Fruit fly (Drosophila melanogaster) whole organism, embryonic: ENCODE results near the gene CG45011.

ENCODE experiments used
- Asciz ChIP-seq: fragments of 200-800 bp; sonication (Bioruptor generic); optimal IDR thresholded peaks from 2 replicates; lab custom pipeline; 2017; ENCODE audit warnings: missing biosample characterization, mild to moderate bottlenecking, missing genetic modification characterization, missing genetic modification reagents
- CG10654 ChIP-seq: fragments of 200-800 bp; sonication (Bioruptor generic); optimal IDR thresholded peaks from 2 replicates; lab custom pipeline; 2016; ENCODE audit warnings: missing biosample characterization, missing genetic modification characterization
- CG11085 ChIP-seq: fragments of 200-800 bp; sonication (Bioruptor generic); IDR thresholded peaks from 2 replicates; pipeline ENCODE4 v1.3.6; 2022; ENCODE audit warnings: missing biosample characterization, missing genetic modification characterization
- CG12769 ChIP-seq: fragments of 200-800 bp; sonication (Bioruptor generic); optimal IDR thresholded peaks from 2 replicates; lab custom pipeline; 2019; ENCODE audit warnings: missing biosample characterization, mild to moderate bottlenecking, missing genetic modification characterization, moderate library complexity
- CG13624 ChIP-seq: fragments of 200-800 bp; sonication (Bioruptor generic); optimal IDR thresholded peaks from 2 replicates; lab custom pipeline; 2016; ENCODE audit warnings: missing biosample characterization, missing genetic modification characterization
- CG14710 ChIP-seq: fragments of 200-800 bp; sonication (Bioruptor generic); optimal IDR thresholded peaks from 3 replicates; lab custom pipeline; 2019; ENCODE audit warnings: missing biosample characterization, mild to moderate bottlenecking, missing genetic modification characterization, moderate library complexity
- CG15514 ChIP-seq: fragments of 200-800 bp; sonication (Bioruptor generic); optimal IDR thresholded peaks from 3 replicates; lab custom pipeline; 2017; ENCODE audit warnings: missing biosample characterization, missing genetic modification characterization, mild to moderate bottlenecking, moderate library complexity, missing genetic modification reagents
- CG15601 ChIP-seq: fragments of 200-800 bp; sonication (Bioruptor generic); optimal IDR thresholded peaks from 3 replicates; lab custom pipeline; 2019; ENCODE audit warnings: missing biosample characterization, mild to moderate bottlenecking, missing genetic modification characterization, moderate library complexity
- CG16815 ChIP-seq: fragments of 200-800 bp; sonication (Bioruptor generic); optimal IDR thresholded peaks from 3 replicates; lab custom pipeline; 2017; ENCODE audit warnings: missing biosample characterization, mild to moderate bottlenecking, missing genetic modification characterization
- CG16863 ChIP-seq: fragments of 200-800 bp; sonication (Bioruptor generic); optimal IDR thresholded peaks from 3 replicates; lab custom pipeline; 2016; ENCODE audit warnings: missing biosample characterization, missing genetic modification characterization
- CG17912 ChIP-seq: fragments of 200-800 bp; sonication (Bioruptor generic); optimal IDR thresholded peaks from 2 replicates; lab custom pipeline; 2018; ENCODE audit warnings: missing biosample characterization, mild to moderate bottlenecking, missing genetic modification characterization
- CG18476 ChIP-seq: fragments of 200-800 bp; sonication (Bioruptor generic); optimal IDR thresholded peaks from 2 replicates; lab custom pipeline; 2016; ENCODE audit warnings: missing biosample characterization, mild to moderate bottlenecking, missing genetic modification characterization
- CG33557 ChIP-seq: fragments of 200-800 bp; sonication (Bioruptor generic); optimal IDR thresholded peaks from 2 replicates; lab custom pipeline; 2019; ENCODE audit warnings: missing biosample characterization, mild to moderate bottlenecking, missing genetic modification characterization, moderate library complexity
- CG3407 ChIP-seq: fragments of 200-800 bp; sonication (Bioruptor generic); optimal IDR thresholded peaks from 2 replicates; lab custom pipeline; 2018; ENCODE audit warnings: missing biosample characterization, mild to moderate bottlenecking, missing genetic modification characterization
- CG34224 ChIP-seq: fragments of 200-800 bp; sonication (Bioruptor generic); IDR thresholded peaks from 3 replicates; pipeline ENCODE4 v1.3.6; 2022; ENCODE audit warnings: missing biosample characterization, missing genetic modification characterization; ENCODE audit not compliant: partially characterized antibody
- CG6254 ChIP-seq: fragments of 200-800 bp; sonication (Bioruptor generic); optimal IDR thresholded peaks from 3 replicates; lab custom pipeline; 2017; ENCODE audit warnings: mild to moderate bottlenecking, missing biosample characterization, missing genetic modification reagents, missing genetic modification characterization
- CG6272 ChIP-seq: fragments of 200-800 bp; sonication (Bioruptor generic); IDR thresholded peaks from 2 replicates; pipeline ENCODE4 v1.3.6; 2022; ENCODE audit warnings: missing biosample characterization, missing genetic modification characterization
- CG6689 ChIP-seq: fragments of 200-800 bp; sonication (Bioruptor generic); IDR thresholded peaks from 2 replicates; pipeline ENCODE4 v1.3.6; 2022; ENCODE audit warnings: missing biosample characterization, missing genetic modification characterization
- CG6854 ChIP-seq: fragments of 200-800 bp; sonication (Bioruptor generic); optimal IDR thresholded peaks from 3 replicates; lab custom pipeline; 2017; ENCODE audit warnings: missing biosample characterization, mild to moderate bottlenecking, missing genetic modification characterization
- CG7786 ChIP-seq: fragments of 200-800 bp; sonication (Bioruptor generic); optimal IDR thresholded peaks from 2 replicates; lab custom pipeline; 2016; ENCODE audit warnings: missing biosample characterization, missing genetic modification characterization
- CG8765 ChIP-seq: fragments of 200-800 bp; sonication (Bioruptor generic); IDR thresholded peaks from 2 replicates; pipeline ENCODE4 v1.3.6; 2022; ENCODE audit warnings: missing biosample characterization, missing genetic modification characterization
- CG9215 ChIP-seq: fragments of 200-800 bp; sonication (Bioruptor generic); IDR thresholded peaks from 2 replicates; pipeline ENCODE4 v1.3.6; 2022; ENCODE audit warnings: missing biosample characterization, missing genetic modification characterization
- CG9437 ChIP-seq: fragments of 200-800 bp; sonication (Bioruptor generic); optimal IDR thresholded peaks from 2 replicates; lab custom pipeline; 2018; ENCODE audit warnings: missing biosample characterization, mild to moderate bottlenecking, missing genetic modification characterization
- Chrac-16 ChIP-seq: fragments of 200-800 bp; sonication (Bioruptor generic); optimal IDR thresholded peaks from 3 replicates; lab custom pipeline; 2016; ENCODE audit warnings: missing biosample characterization, missing genetic modification characterization
- E2f2 ChIP-seq: fragments of 200-800 bp; sonication (Bioruptor generic); IDR thresholded peaks from 2 replicates; pipeline ENCODE4 v1.3.6; 2022; ENCODE audit warnings: missing biosample characterization, missing genetic modification characterization
- Ets97D ChIP-seq: fragments of 200-800 bp; sonication (Bioruptor generic); optimal IDR thresholded peaks from 3 replicates; lab custom pipeline; 2016; ENCODE audit warnings: missing biosample characterization, missing genetic modification characterization
- HLH3B ChIP-seq: fragments of 200-800 bp; sonication (Bioruptor generic); IDR thresholded peaks from 2 replicates; pipeline ENCODE4 v1.3.6; 2022; ENCODE audit warnings: missing biosample characterization, missing genetic modification characterization
- Hmx ChIP-seq: fragments of 200-800 bp; sonication (Bioruptor generic); optimal IDR thresholded peaks from 2 replicates; lab custom pipeline; 2016; ENCODE audit warnings: missing biosample characterization, missing genetic modification characterization
- MESR4 ChIP-seq: fragments of 200-800 bp; sonication (Bioruptor generic); optimal IDR thresholded peaks from 2 replicates; lab custom pipeline; 2018; ENCODE audit warnings: missing biosample characterization, mild to moderate bottlenecking, missing genetic modification characterization, moderate library complexity
- Mrtf ChIP-seq: fragments of 200-800 bp; sonication (Bioruptor generic); IDR thresholded peaks from 3 replicates; pipeline ENCODE4 v1.3.6; 2022; ENCODE audit warnings: missing biosample characterization, missing genetic modification characterization
- Neu2 ChIP-seq: fragments of 200-800 bp; sonication (Bioruptor generic); optimal IDR thresholded peaks from 3 replicates; lab custom pipeline; 2016; ENCODE audit warnings: missing biosample characterization, missing genetic modification characterization, borderline replicate concordance
- Pdp1 ChIP-seq, 2 experiments: fragments of 200-800 bp; sonication (Bioruptor generic); optimal IDR thresholded peaks; 3 replicates each; lab custom pipeline; 2016; ENCODE audit warnings: missing biosample characterization in 2 of 2, missing genetic modification characterization in 2 of 2, mild to moderate bottlenecking in 1 of 2, moderate library complexity in 1 of 2
- Sry-δ ChIP-seq: fragments of 200-800 bp; sonication (Bioruptor generic); optimal IDR thresholded peaks from 2 replicates; lab custom pipeline; 2016; ENCODE audit warnings: missing biosample characterization, missing genetic modification characterization
- bigmax ChIP-seq: fragments of 200-800 bp; sonication (Bioruptor generic); optimal IDR thresholded peaks from 2 replicates; lab custom pipeline; 2018; ENCODE audit warnings: missing biosample characterization, mild to moderate bottlenecking, missing genetic modification characterization
- cad ChIP-seq: fragments of >200 bp; optimal IDR thresholded peaks from 2 replicates; lab custom pipeline; 2017; ENCODE audit warnings: missing biosample characterization, missing genetic modification characterization
- cg ChIP-seq: fragments of 200-800 bp; sonication (Bioruptor generic); optimal IDR thresholded peaks from 3 replicates; lab custom pipeline; 2019; ENCODE audit warnings: missing biosample characterization, mild to moderate bottlenecking, missing genetic modification characterization, moderate library complexity
- fd3F ChIP-seq: fragments of 200-800 bp; sonication (Bioruptor generic); optimal IDR thresholded peaks from 2 replicates; lab custom pipeline; 2018; ENCODE audit warnings: missing biosample characterization, mild to moderate bottlenecking, missing genetic modification characterization, moderate library complexity
- grn ChIP-seq: fragments of 200-800 bp; sonication (Bioruptor generic); optimal IDR thresholded peaks from 3 replicates; lab custom pipeline; 2017; ENCODE audit warnings: missing biosample characterization, missing genetic modification characterization
- lbe ChIP-seq: fragments of 200-800 bp; sonication (Bioruptor generic); optimal IDR thresholded peaks from 2 replicates; lab custom pipeline; 2016; ENCODE audit warnings: missing biosample characterization, mild to moderate bottlenecking, missing genetic modification characterization
- lilli ChIP-seq: fragments of 200-800 bp; sonication (Bioruptor generic); optimal IDR thresholded peaks from 3 replicates; lab custom pipeline; 2016; ENCODE audit warnings: missing biosample characterization, missing genetic modification characterization
- lola ChIP-seq, 3 experiments: fragments of >200 bp in 2 of 3; fragments of 200-800 bp in 1 of 3; sonication (Bioruptor generic) in 1 of 3; optimal IDR thresholded peaks; 2 replicates each; lab custom pipeline; 2017 to 2019; ENCODE audit warnings: missing biosample characterization in 3 of 3, missing genetic modification characterization in 3 of 3, mild to moderate bottlenecking in 1 of 3, moderate library complexity in 1 of 3
- nom ChIP-seq: fragments of 200-800 bp; sonication (Bioruptor generic); optimal IDR thresholded peaks from 2 replicates; lab custom pipeline; 2017; ENCODE audit warnings: missing biosample characterization, missing genetic modification characterization, mild to moderate bottlenecking, moderate library complexity, missing genetic modification reagents
- pb ChIP-seq: fragments of 200-800 bp; sonication (Bioruptor generic); optimal IDR thresholded peaks from 3 replicates; lab custom pipeline; 2016; ENCODE audit warnings: missing biosample characterization, missing genetic modification characterization
- peb ChIP-seq: fragments of 200-800 bp; sonication (Bioruptor generic); IDR thresholded peaks from 2 replicates; pipeline ENCODE4 v1.3.6; 2022; ENCODE audit warnings: missing biosample characterization, missing genetic modification characterization
- prd ChIP-seq, 3 experiments: fragments of >200 bp in 2 of 3; fragments of 200-800 bp in 1 of 3; sonication (Bioruptor generic) in 1 of 3; optimal IDR thresholded peaks in 2 of 3; IDR thresholded peaks in 1 of 3; 2 replicates in 2 of 3; 3 replicates in 1 of 3; pipeline versions ENCODE4 v1.3.6 to Lab custom; 2017 to 2022; ENCODE audit warnings: missing biosample characterization in 1 of 3, missing genetic modification characterization in 1 of 3
- sens-2 ChIP-seq: fragments of 200-800 bp; sonication (Bioruptor generic); IDR thresholded peaks from 2 replicates; pipeline ENCODE4 v1.3.6; 2022; ENCODE audit warnings: missing biosample characterization, missing genetic modification characterization
- tgo ChIP-seq: fragments of 200-800 bp; sonication (Bioruptor generic); IDR thresholded peaks from 3 replicates; pipeline ENCODE4 v1.3.6; 2022; ENCODE audit warnings: missing biosample characterization, missing genetic modification characterization
- tup ChIP-seq: fragments of 200-800 bp; sonication (Bioruptor generic); optimal IDR thresholded peaks from 2 replicates; lab custom pipeline; 2016; ENCODE audit warnings: missing biosample characterization, mild to moderate bottlenecking, missing genetic modification characterization, moderate library complexity

Gene CG45011

DNA sequence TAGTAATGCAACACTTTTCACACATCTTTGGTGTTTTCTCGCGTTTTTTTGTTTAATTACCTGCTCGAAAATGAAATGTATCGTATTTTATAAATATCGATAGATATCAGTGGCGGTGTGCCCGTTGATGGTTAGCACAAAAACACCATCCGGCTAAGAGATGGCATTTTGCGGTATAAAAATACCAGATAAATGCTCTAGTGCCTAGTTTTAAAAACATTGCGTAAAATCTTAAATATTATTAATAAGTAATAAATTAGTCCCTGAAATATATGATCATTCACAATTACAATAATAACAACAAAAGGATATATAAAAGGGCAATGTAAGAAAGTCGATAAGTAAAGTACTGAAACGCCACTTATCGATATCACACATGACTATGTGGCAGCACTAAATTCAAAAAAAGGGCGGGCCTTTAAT lies 20.2 kb upstream of the CG45011 start, which contains the start of gene CycY (continued):
- TF ChIP-seq CG3407 (GFP tag; lab: Kevin White, UChicago) (no peak), prd (optimal IDR thresholded peaks at IDR 0.05; lab: Kevin White, UChicago) (no peak), prd (GFP tag; IDR thresholded peaks at IDR 0.05; lab: Robert Waterston, UW) (0 out of 3 replicates have a peak, but pooled peaks have one; percentile 20), tgo (GFP tag; lab: Robert Waterston, UW) (no peak), CG6272 (no peak), tup (GFP tag; lab: Kevin White, UChicago) (no peak), CG16815 (GFP tag; lab: Kevin White, UChicago) (no peak), cad (GFP tag; lab: Kevin White, UChicago) (no peak), Pdp1 (GFP tag; optimal IDR thresholded peaks at IDR 0.05; lab: Kevin White, UChicago) (peak in 1 of 2 experiments; percentile 19), Neu2 (GFP tag; lab: Kevin White, UChicago) (no peak), MESR4 (no peak), CG15601 (peak; percentile 35)

DNA sequence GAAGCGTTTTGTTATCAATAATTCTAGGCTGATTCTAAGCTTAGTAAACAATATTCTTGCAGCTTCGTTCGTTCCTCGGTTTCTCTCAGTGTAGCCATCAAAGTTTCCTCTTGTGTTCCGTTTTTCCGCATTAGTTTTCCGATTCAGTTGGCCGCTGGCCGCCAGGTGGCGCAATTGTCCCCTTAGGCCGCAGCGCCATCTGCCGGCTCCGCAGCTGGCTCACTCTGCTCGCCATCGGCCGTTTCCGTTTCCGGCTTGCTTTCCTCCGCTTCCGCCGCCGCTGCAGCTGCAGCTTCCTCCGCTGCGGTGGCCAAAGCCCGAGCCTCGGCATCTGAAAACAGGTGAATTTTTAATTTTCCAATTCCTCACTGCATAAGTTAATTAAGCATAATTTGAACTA lies 17.5 kb upstream of the CG45011 start:
- TF ChIP-seq CG6254 (GFP tag; lab: Kevin White, UChicago), result peak; percentile 96
- TF ChIP-seq nom (GFP tag; lab: Kevin White, UChicago), result no peak
- peak; percentile 75 for TF ChIP-seq CG8765 (GFP tag; lab: Robert Waterston, UW)
- TF ChIP-seq CG15514 (GFP tag; lab: Kevin White, UChicago), result peak; percentile 94
- peak; percentile 96 for TF ChIP-seq CG6854 (GFP tag; lab: Kevin White, UChicago)
- TF ChIP-seq peb (GFP tag; lab: Robert Waterston, UW), result peak; percentile 74
- TF ChIP-seq Chrac-16 (GFP tag; lab: Kevin White, UChicago), result peak; percentile 91
- TF ChIP-seq lilli (GFP tag; lab: Kevin White, UChicago), result peak; percentile 75
- peak; percentile 98 for TF ChIP-seq pb (GFP tag; lab: Kevin White, UChicago)
- TF ChIP-seq Pdp1 (GFP tag; optimal IDR thresholded peaks at IDR 0.05; lab: Kevin White, UChicago), result peak; percentile 89 to 90
- peak; percentile 83 for TF ChIP-seq bigmax
- peak; percentile 96 for TF ChIP-seq CG10654 (GFP tag; lab: Kevin White, UChicago)
- TF ChIP-seq cg, result no peak
- peak; percentile 87 for TF ChIP-seq CG9437 (GFP tag; lab: Kevin White, UChicago)
- peak; percentile 87; the same call in 2 of the 3 replicates for TF ChIP-seq Mrtf (GFP tag; lab: Robert Waterston, UW)
- TF ChIP-seq lbe (GFP tag; lab: Kevin White, UChicago), result no peak
- peak; percentile 76 for TF ChIP-seq CG7786
- no peak for TF ChIP-seq CG34224 (GFP tag; lab: Robert Waterston, UW)
- TF ChIP-seq Sry-δ (GFP tag; lab: Kevin White, UChicago), result peak; percentile 64
- TF ChIP-seq CG33557, result peak; percentile 96
- peak; percentile 88 for TF ChIP-seq CG6689 (GFP tag; lab: Robert Waterston, UW)
- TF ChIP-seq CG16863 (GFP tag; lab: Kevin White, UChicago), result peak; percentile 93
- TF ChIP-seq fd3F (GFP tag; lab: Kevin White, UChicago), result peak; percentile 74
- TF ChIP-seq CG12769 (tag; lab: Kevin White, UChicago), result peak; percentile 66
- TF ChIP-seq CG9215 (GFP tag; lab: Robert Waterston, UW), result peak; percentile 56
- TF ChIP-seq lola (GFP tag; optimal IDR thresholded peaks at IDR 0.05; lab: Kevin White, UChicago), result peak in 1 of 3 experiments; percentile 78
- peak; percentile 80 for TF ChIP-seq grn
- peak; percentile 90 for TF ChIP-seq CG14710 (tag; lab: Kevin White, UChicago)
- peak; percentile 92 for TF ChIP-seq HLH3B (GFP tag; lab: Robert Waterston, UW)
- peak; percentile 62 for TF ChIP-seq E2f2 (GFP tag; lab: Robert Waterston, UW)
- peak; percentile 95 for TF ChIP-seq CG17912 (GFP tag; lab: Kevin White, UChicago)
- TF ChIP-seq CG18476 (GFP tag; lab: Kevin White, UChicago), result peak; percentile 84
- peak; percentile 96 for TF ChIP-seq sens-2 (GFP tag; lab: Robert Waterston, UW)
- peak; percentile 82 for TF ChIP-seq CG11085
- TF ChIP-seq Ets97D (GFP tag; lab: Kevin White, UChicago), result peak; percentile 99
- peak; percentile 97 for TF ChIP-seq Asciz (GFP tag; lab: Kevin White, UChicago)
- TF ChIP-seq CG13624 (GFP tag; lab: Kevin White, UChicago), result peak; percentile 90
- TF ChIP-seq Hmx (GFP tag; lab: Kevin White, UChicago), result no peak
